Worm (Caenorhabditis elegans) whole organism, L4/young adult: ENCODE data around the gene M199.7.

Source experiments
- W03F9.2 ChIP-seq: fragments of 150-350 bp; optimal IDR thresholded peaks from 2 replicates; lab custom pipeline; 2014; ENCODE audit warnings: missing biosample characterization, missing genetic modification characterization
- dao-5 ChIP-seq: sonication (generic microtip); optimal IDR thresholded peaks from 2 replicates; lab custom pipeline; 2016; ENCODE audit warnings: missing genotype, missing genetic modification characterization, moderate library complexity, missing compliant biosample characterization
- him-1 ChIP-seq: sonication (generic microtip); optimal IDR thresholded peaks from 2 replicates; lab custom pipeline; 2016; ENCODE audit warnings: missing genotype, missing genetic modification reagents, missing genetic modification characterization, missing compliant biosample characterization

ce11 chrIV:15140832-15141231 lies 17.9 kb downstream of the M199.7 start, which contains the start of gene srg-51:
- TF ChIP-seq dao-5 (tag; lab: Kevin White, UChicago) (no peak), him-1 (tag; lab: Kevin White, UChicago) (no peak), W03F9.2 (no peak)
